Fruit fly (Drosophila melanogaster): ENCODE results near the gene RpS10b.
A peak's percentile ranks its signal among the peaks of the same experiment; 100 is the strongest.

The RpS10b gene

DNA sequence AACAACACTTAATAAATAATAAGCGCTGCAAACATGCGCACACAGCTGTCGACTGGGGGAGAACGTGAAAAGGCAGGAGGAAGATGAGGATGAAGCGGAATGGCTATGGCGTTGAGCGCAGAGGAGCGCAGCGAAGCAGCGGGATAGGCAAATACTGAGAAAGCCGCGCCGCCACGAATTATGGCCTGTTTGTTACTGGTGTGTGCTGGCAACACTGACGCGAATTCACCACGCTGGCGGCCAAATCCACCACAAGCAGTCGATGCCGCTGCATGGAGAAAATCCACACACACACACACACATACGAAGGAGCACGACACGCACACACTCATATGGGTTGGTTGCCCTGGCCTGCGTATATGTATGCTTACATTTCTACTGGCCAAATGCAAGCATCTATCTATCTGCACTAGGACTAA lies 39.2 kb downstream of the RpS10b start (continued):
- TF ChIP-seq svp (GFP tag), result no peak
- TF ChIP-seq Ets21C (GFP tag; optimal IDR thresholded peaks at IDR 0.05), result no peak
- TF ChIP-seq net (GFP tag; optimal IDR thresholded peaks at IDR 0.05), result peak; percentile 43
- no peak for TF ChIP-seq Hr39 (GFP tag; optimal IDR thresholded peaks at IDR 0.05)
- TF ChIP-seq CG11294 (GFP tag; IDR thresholded peaks at IDR 0.05), result no peak
- TF ChIP-seq CG8319 (GFP tag; optimal IDR thresholded peaks at IDR 0.05), result no peak
- peak; percentile 16 for TF ChIP-seq lz (GFP tag; optimal IDR thresholded peaks at IDR 0.05)
- TF ChIP-seq fd59A (GFP tag; optimal IDR thresholded peaks at IDR 0.05), result no peak
- no peak for TF ChIP-seq acj6 (GFP tag; optimal IDR thresholded peaks at IDR 0.05)
- TF ChIP-seq CG16779 (tag; optimal IDR thresholded peaks at IDR 0.05), result no peak
- no peak for TF ChIP-seq OdsH (GFP tag; optimal IDR thresholded peaks at IDR 0.05)
- no peak for TF ChIP-seq CG6808 (GFP tag; optimal IDR thresholded peaks at IDR 0.05)

dm6 chrX:19637434-19638327 lies 39.9 kb downstream of the RpS10b start:
- TF ChIP-seq CG8119 (GFP tag; IDR thresholded peaks at IDR 0.05) (0 out of 3 replicates have a peak, but pooled peaks have one; percentile 18), vri (GFP tag; optimal IDR thresholded peaks at IDR 0.05) (no peak), ss (GFP tag; optimal IDR thresholded peaks at IDR 0.05) (peak in 1 of 2 experiments; percentile 1), Sox102F (GFP tag; optimal IDR thresholded peaks at IDR 0.05) (no peak), net (GFP tag; optimal IDR thresholded peaks at IDR 0.05) (peak; percentile 14), CG6163 (GFP tag; IDR thresholded peaks at IDR 0.05) (peak; percentile 16; the same call in 1 of the 3 replicates), Eip75B (GFP tag; optimal IDR thresholded peaks at IDR 0.05) (peak; percentile 19), CG16779 (tag; optimal IDR thresholded peaks at IDR 0.05) (peak; percentile 30), eg (GFP tag; IDR thresholded peaks at IDR 0.05) (0 out of 3 replicates have a peak, but pooled peaks have one; percentile 6), CG8632 (GFP tag; optimal IDR thresholded peaks at IDR 0.05) (no peak), Eip78C (GFP tag) (peak; percentile 59), CG6808 (GFP tag; optimal IDR thresholded peaks at IDR 0.05) (peak; percentile 15)

dm6 chrX:19638328-19638940 lies 40.6 kb downstream of the RpS10b start, which contains the start of gene Rcd-1:
Gene Rcd-1 (plus strand): TSS chrX:19638767.
- TF ChIP-seq fd59A (GFP tag; optimal IDR thresholded peaks at IDR 0.05) (no peak), Hr4 (GFP tag; optimal IDR thresholded peaks at IDR 0.05) (no peak), Eip78C (GFP tag) (peak; percentile 68), fkh (GFP tag; optimal IDR thresholded peaks at IDR 0.05) (peak; percentile 90), Lpt (GFP tag; optimal IDR thresholded peaks at IDR 0.05) (no peak), CG3032 (tag; optimal IDR thresholded peaks at IDR 0.05) (no peak), CG31627 (GFP tag; optimal IDR thresholded peaks at IDR 0.05) (no peak), CG8119 (GFP tag; IDR thresholded peaks at IDR 0.05) (no peak), ss (GFP tag; optimal IDR thresholded peaks at IDR 0.05) (peak in 1 of 2 experiments; percentile 12), vri (GFP tag; optimal IDR thresholded peaks at IDR 0.05) (no peak), CG8319 (GFP tag; optimal IDR thresholded peaks at IDR 0.05) (no peak), svp (GFP tag) (no peak)

DNA sequence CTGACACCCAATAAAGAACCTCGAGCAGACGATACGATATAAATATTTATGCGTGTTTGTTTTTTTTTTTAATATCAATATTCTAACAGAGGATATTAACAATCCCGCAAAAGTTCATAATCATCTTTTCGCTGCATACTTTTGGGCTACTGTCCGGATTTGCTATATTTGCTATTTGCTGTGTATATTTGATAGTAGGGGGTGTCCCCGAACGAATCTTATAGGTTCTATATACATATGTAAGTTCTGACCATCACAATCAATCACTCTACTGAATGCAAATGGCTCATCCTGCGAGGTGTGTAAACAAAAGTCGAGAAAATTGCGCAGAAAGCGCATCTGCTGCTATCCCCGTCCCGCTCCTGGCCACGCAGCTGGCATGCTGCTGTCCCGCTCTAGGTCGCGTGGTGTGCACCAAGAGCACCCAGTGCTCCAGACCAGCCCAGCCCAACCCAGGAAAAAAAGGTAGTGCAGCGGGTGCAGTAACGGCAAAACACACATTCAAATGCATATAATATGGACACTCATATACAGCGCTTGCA lies 42.9 kb downstream of the RpS10b start:
- TF ChIP-seq Lpt (GFP tag; optimal IDR thresholded peaks at IDR 0.05) (no peak), cyc (GFP tag; optimal IDR thresholded peaks at IDR 0.05) (no peak), CG3919 (GFP tag; optimal IDR thresholded peaks at IDR 0.05) (no peak), Hr39 (GFP tag; optimal IDR thresholded peaks at IDR 0.05) (no peak), CG8119 (GFP tag; IDR thresholded peaks at IDR 0.05) (no peak), ss (GFP tag; optimal IDR thresholded peaks at IDR 0.05) (peak in 1 of 2 experiments; percentile 20), Eip78C (GFP tag) (peak; percentile 68), Gug (GFP tag; IDR thresholded peaks at IDR 0.05) (no peak)
